Fruit fly (Drosophila melanogaster): ENCODE data around the gene CG17294.
A peak's percentile ranks its signal among the peaks of the same experiment; 100 is the strongest.

Gene CG17294

dm6 chr2L:8418113-8418885 is 41.5 kb downstream of the CG17294 start (continued):
- no peak for TF ChIP-seq lz (GFP tag; optimal IDR thresholded peaks at IDR 0.05)

DNA sequence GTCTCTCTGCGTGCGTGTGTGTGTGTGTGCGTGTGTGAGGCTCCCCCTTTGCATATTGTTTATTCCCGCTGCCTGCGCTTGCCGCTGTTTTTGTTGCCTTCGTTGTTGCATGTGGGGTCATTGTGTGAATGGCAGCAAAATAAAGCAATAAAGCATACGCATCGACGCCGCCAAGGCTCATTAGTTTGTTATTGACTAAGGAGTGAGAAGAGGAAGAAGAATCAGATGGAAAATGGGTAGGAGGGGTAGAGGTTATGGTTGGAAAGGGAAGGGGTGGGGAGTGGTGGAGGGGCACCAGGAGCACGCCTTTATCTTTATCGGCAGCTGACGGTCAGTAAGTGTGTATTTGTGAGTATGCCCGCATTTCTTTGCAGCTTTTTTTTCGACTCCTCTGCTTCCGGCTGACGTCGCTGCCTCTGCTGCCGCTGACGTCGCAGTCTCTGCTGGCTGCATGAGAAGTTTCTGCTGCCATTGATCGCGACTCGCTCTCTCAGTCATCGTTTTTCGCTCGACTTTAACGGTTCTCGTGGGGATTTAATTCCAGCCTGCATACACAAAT is 42.6 kb downstream of the CG17294 start:
- no peak for TF ChIP-seq acj6 (GFP tag; optimal IDR thresholded peaks at IDR 0.05)
- no peak for TF ChIP-seq fd59A (GFP tag; optimal IDR thresholded peaks at IDR 0.05)
- TF ChIP-seq CG11762 (GFP tag; optimal IDR thresholded peaks at IDR 0.05; ENCODE audit: insufficient read depth): no peak
- TF ChIP-seq CG6854 (GFP tag; optimal IDR thresholded peaks at IDR 0.05): peak; percentile 56
- no peak for TF ChIP-seq CG4318 (GFP tag; optimal IDR thresholded peaks at IDR 0.05)
- no peak for TF ChIP-seq Lpt (GFP tag; optimal IDR thresholded peaks at IDR 0.05)
- TF ChIP-seq CG34406 (GFP tag; optimal IDR thresholded peaks at IDR 0.05): no peak
- TF ChIP-seq spab (GFP tag; optimal IDR thresholded peaks at IDR 0.05): no peak
- no peak for TF ChIP-seq Met (GFP tag; optimal IDR thresholded peaks at IDR 0.05)
- no peak for TF ChIP-seq esn (GFP tag; optimal IDR thresholded peaks at IDR 0.05)
- TF ChIP-seq CG3032 (tag; optimal IDR thresholded peaks at IDR 0.05): peak; percentile 32
- no peak for TF ChIP-seq CG11902 (GFP tag; optimal IDR thresholded peaks at IDR 0.05)
- no peak for TF ChIP-seq CG32006 (GFP tag; optimal IDR thresholded peaks at IDR 0.05)
- no peak for TF ChIP-seq cyc (GFP tag; optimal IDR thresholded peaks at IDR 0.05)
- peak; percentile 2 for TF ChIP-seq vri (GFP tag; optimal IDR thresholded peaks at IDR 0.05)
- TF ChIP-seq CG8119 (GFP tag; IDR thresholded peaks at IDR 0.05): no peak
- peak; percentile 8 for TF ChIP-seq CG9139 (GFP tag; optimal IDR thresholded peaks at IDR 0.05)
- no peak for TF ChIP-seq CG11294 (GFP tag; IDR thresholded peaks at IDR 0.05)
- TF ChIP-seq CG10631 (GFP tag; optimal IDR thresholded peaks at IDR 0.05): no peak
- peak; percentile 75 for TF ChIP-seq Eip78C (GFP tag)
- TF ChIP-seq achi (GFP tag; optimal IDR thresholded peaks at IDR 0.05): peak; percentile 10
- TF ChIP-seq topi (GFP tag; optimal IDR thresholded peaks at IDR 0.05): no peak
- TF ChIP-seq net (GFP tag; optimal IDR thresholded peaks at IDR 0.05): no peak
- no peak for TF ChIP-seq CG8632 (GFP tag; optimal IDR thresholded peaks at IDR 0.05)
- TF ChIP-seq CG7368 (GFP tag; optimal IDR thresholded peaks at IDR 0.05): peak; percentile 43
- TF ChIP-seq CG3919 (GFP tag; optimal IDR thresholded peaks at IDR 0.05): no peak
- no peak for TF ChIP-seq Eip93F (GFP tag; optimal IDR thresholded peaks at IDR 0.05)
- no peak for TF ChIP-seq CG8319 (GFP tag; optimal IDR thresholded peaks at IDR 0.05)
- no peak for TF ChIP-seq Hr4 (GFP tag; optimal IDR thresholded peaks at IDR 0.05)
- TF ChIP-seq CG6808 (GFP tag; optimal IDR thresholded peaks at IDR 0.05): peak; percentile 69
- TF ChIP-seq salr (GFP tag; optimal IDR thresholded peaks at IDR 0.05): no peak
- no peak for TF ChIP-seq CG6276 (GFP tag; optimal IDR thresholded peaks at IDR 0.05)
- peak; percentile 75 to 77 for TF ChIP-seq ss (GFP tag; optimal IDR thresholded peaks at IDR 0.05)
- TF ChIP-seq Ets96B (tag; optimal IDR thresholded peaks at IDR 0.05): peak; percentile 28
- peak; percentile 23 for TF ChIP-seq CG1621 (tag; optimal IDR thresholded peaks at IDR 0.05)
- TF ChIP-seq CG16779 (tag; optimal IDR thresholded peaks at IDR 0.05): peak; percentile 34
- TF ChIP-seq dac (GFP tag; optimal IDR thresholded peaks at IDR 0.05): no peak
- no peak for TF ChIP-seq lz (GFP tag; optimal IDR thresholded peaks at IDR 0.05)
- peak; percentile 96 for TF ChIP-seq svp (GFP tag)
- TF ChIP-seq Gug (GFP tag; IDR thresholded peaks at IDR 0.05): no peak
- TF ChIP-seq Ets21C (GFP tag; optimal IDR thresholded peaks at IDR 0.05): no peak
- TF ChIP-seq Blimp-1 (GFP tag; optimal IDR thresholded peaks at IDR 0.05): no peak
- TF ChIP-seq OdsH (GFP tag; optimal IDR thresholded peaks at IDR 0.05): no peak
- peak; percentile 10 for TF ChIP-seq Eip75B (GFP tag; optimal IDR thresholded peaks at IDR 0.05)
- no peak for TF ChIP-seq eg (GFP tag; IDR thresholded peaks at IDR 0.05)
- TF ChIP-seq CG10669 (GFP tag; optimal IDR thresholded peaks at IDR 0.05): no peak
- TF ChIP-seq Sox14 (GFP tag; optimal IDR thresholded peaks at IDR 0.05): peak; percentile 18
- no peak for TF ChIP-seq Hr38 (GFP tag; optimal IDR thresholded peaks at IDR 0.05)

Data from whole organism, prepupa.